Fruit fly (Drosophila melanogaster) whole organism, embryonic: ENCODE measurements around the gene deltaCOP.
A peak's percentile ranks its signal among the peaks of the same experiment; 100 is the strongest.

Experiments
- Atf3 ChIP-seq: fragments of 200-800 bp; sonication (Bioruptor generic); optimal IDR thresholded peaks from 3 replicates; lab custom pipeline; 2016; ENCODE audit warnings: missing biosample characterization, missing genetic modification characterization
- BtbVII ChIP-seq: fragments of 200-800 bp; sonication (Bioruptor generic); optimal IDR thresholded peaks from 3 replicates; lab custom pipeline; 2017; ENCODE audit warnings: missing biosample characterization, mild to moderate bottlenecking, missing genetic modification characterization
- CG10366 ChIP-seq: fragments of 200-800 bp; sonication (Bioruptor generic); IDR thresholded peaks from 2 replicates; pipeline ENCODE4 v1.3.6; 2022; ENCODE audit warnings: missing biosample characterization, missing genetic modification characterization
- CG11398 ChIP-seq: fragments of 200-800 bp; sonication (Bioruptor generic); optimal IDR thresholded peaks from 2 replicates; lab custom pipeline; 2016; ENCODE audit warnings: missing biosample characterization, missing genetic modification characterization
- CG12219 ChIP-seq: fragments of 200-800 bp; sonication (Bioruptor generic); optimal IDR thresholded peaks from 3 replicates; lab custom pipeline; 2018; ENCODE audit warnings: missing biosample characterization, mild to moderate bottlenecking, missing genetic modification characterization
- CG1233 ChIP-seq: fragments of 200-800 bp; sonication (Bioruptor generic); optimal IDR thresholded peaks from 4 replicates; lab custom pipeline; 2018; ENCODE audit warnings: missing biosample characterization, mild to moderate bottlenecking, missing genetic modification characterization
- CG14014 ChIP-seq: fragments of 200-800 bp; sonication (Bioruptor generic); IDR thresholded peaks from 2 replicates; pipeline ENCODE4 v1.3.6; 2022; ENCODE audit warnings: missing biosample characterization, missing genetic modification characterization
- CG14050 ChIP-seq: fragments of 200-800 bp; sonication (Bioruptor generic); IDR thresholded peaks from 3 replicates; pipeline ENCODE4 v1.3.6; 2022; ENCODE audit warnings: missing biosample characterization, missing genetic modification characterization
- CG14860 ChIP-seq: fragments of 200-800 bp; sonication (Bioruptor generic); IDR thresholded peaks from 3 replicates; pipeline ENCODE4 v1.3.6; 2022; ENCODE audit warnings: missing biosample characterization, missing genetic modification characterization; ENCODE audit not compliant: partially characterized antibody
- CG15011 ChIP-seq: fragments of 200-800 bp; sonication (Bioruptor generic); optimal IDR thresholded peaks from 3 replicates; lab custom pipeline; 2018; ENCODE audit warnings: missing biosample characterization, mild to moderate bottlenecking, missing genetic modification characterization
- CG1647 ChIP-seq: fragments of 200-800 bp; sonication (Bioruptor generic); optimal IDR thresholded peaks from 3 replicates; lab custom pipeline; 2016; ENCODE audit warnings: missing biosample characterization, missing genetic modification characterization
- CG17359 ChIP-seq: fragments of 200-800 bp; sonication (Bioruptor generic); optimal IDR thresholded peaks from 3 replicates; lab custom pipeline; 2018; ENCODE audit warnings: missing biosample characterization, mild to moderate bottlenecking, missing genetic modification characterization, moderate library complexity
- CG18262 ChIP-seq: fragments of 200-800 bp; optimal IDR thresholded peaks from 3 replicates; lab custom pipeline; 2019; ENCODE audit warnings: missing biosample characterization, mild to moderate bottlenecking, missing genetic modification characterization, moderate library complexity
- CG18476 ChIP-seq: fragments of 200-800 bp; sonication (Bioruptor generic); optimal IDR thresholded peaks from 2 replicates; lab custom pipeline; 2016; ENCODE audit warnings: missing biosample characterization, mild to moderate bottlenecking, missing genetic modification characterization
- CG2199 ChIP-seq: fragments of 200-800 bp; sonication (Bioruptor generic); IDR thresholded peaks from 3 replicates; pipeline ENCODE4 v1.3.6; 2022; ENCODE audit warnings: missing biosample characterization, missing genetic modification characterization
- CG31388 ChIP-seq: fragments of 200-800 bp; sonication (Bioruptor generic); optimal IDR thresholded peaks from 2 replicates; lab custom pipeline; 2016; ENCODE audit warnings: missing biosample characterization, missing genetic modification characterization
- CG34422 ChIP-seq: fragments of 200-800 bp; sonication (Bioruptor generic); IDR thresholded peaks from 3 replicates; pipeline ENCODE4 v1.3.6; 2022; ENCODE audit warnings: missing biosample characterization, missing genetic modification characterization
- CG4328 ChIP-seq: fragments of 200-800 bp; sonication (Bioruptor generic); optimal IDR thresholded peaks from 3 replicates; lab custom pipeline; 2017; ENCODE audit warnings: missing biosample characterization, missing genetic modification reagents, missing genetic modification characterization
- CG6683 ChIP-seq: fragments of 200-800 bp; sonication (Bioruptor generic); optimal IDR thresholded peaks from 2 replicates; lab custom pipeline; 2017; ENCODE audit warnings: missing biosample characterization, mild to moderate bottlenecking, missing genetic modification characterization, missing genetic modification reagents
- CG6765 ChIP-seq: fragments of 200-800 bp; sonication (Bioruptor generic); optimal IDR thresholded peaks from 3 replicates; lab custom pipeline; 2017; ENCODE audit warnings: missing biosample characterization, mild to moderate bottlenecking, missing genetic modification characterization
- CG6854 ChIP-seq: fragments of 200-800 bp; sonication (Bioruptor generic); optimal IDR thresholded peaks from 3 replicates; lab custom pipeline; 2017; ENCODE audit warnings: missing biosample characterization, mild to moderate bottlenecking, missing genetic modification characterization
- CG7928 ChIP-seq: fragments of 200-800 bp; sonication (Bioruptor generic); optimal IDR thresholded peaks from 2 replicates; lab custom pipeline; 2017; ENCODE audit warnings: missing biosample characterization, mild to moderate bottlenecking, missing genetic modification characterization
- CG7987 ChIP-seq: fragments of 200-800 bp; sonication (Bioruptor generic); optimal IDR thresholded peaks from 2 replicates; lab custom pipeline; 2018; ENCODE audit warnings: missing biosample characterization, mild to moderate bottlenecking, missing genetic modification characterization, moderate library complexity
- CG8388 ChIP-seq: fragments of 200-800 bp; sonication (Bioruptor generic); optimal IDR thresholded peaks from 2 replicates; lab custom pipeline; 2019; ENCODE audit warnings: missing biosample characterization, mild to moderate bottlenecking, missing genetic modification characterization, moderate library complexity
- Drgx ChIP-seq: fragments of 200-800 bp; sonication (Bioruptor generic); IDR thresholded peaks from 2 replicates; pipeline ENCODE4 v1.3.6; 2022; ENCODE audit warnings: missing biosample characterization, missing genetic modification characterization
- E2f2 ChIP-seq: fragments of 200-800 bp; sonication (Bioruptor generic); IDR thresholded peaks from 2 replicates; pipeline ENCODE4 v1.3.6; 2022; ENCODE audit warnings: missing biosample characterization, missing genetic modification characterization
- Fer2 ChIP-seq: fragments of 200-800 bp; sonication (Bioruptor generic); optimal IDR thresholded peaks from 2 replicates; lab custom pipeline; 2018; ENCODE audit warnings: missing biosample characterization, mild to moderate bottlenecking, missing genetic modification characterization, moderate library complexity
- GATAe ChIP-seq: fragments of 200-800 bp; sonication (Bioruptor generic); conservative IDR thresholded peaks from 2 replicates; pipeline ENCODE4 v1.3.6; 2022; ENCODE audit warnings: missing biosample characterization, missing genetic modification characterization
- Hr39 ChIP-seq: fragments of >200 bp; optimal IDR thresholded peaks from 2 replicates; lab custom pipeline; 2017
- Lim3 ChIP-seq: fragments of 200-800 bp; sonication (Bioruptor generic); IDR thresholded peaks from 2 replicates; pipeline ENCODE4 v1.3.6; 2022; ENCODE audit warnings: missing biosample characterization, missing genetic modification characterization
- Max ChIP-seq: fragments of 200-800 bp; sonication (Bioruptor generic); optimal IDR thresholded peaks from 2 replicates; lab custom pipeline; 2016; ENCODE audit warnings: missing biosample characterization, mild to moderate bottlenecking, missing genetic modification characterization
- NK7.1 ChIP-seq: fragments of 200-800 bp; sonication (Bioruptor generic); optimal IDR thresholded peaks from 3 replicates; lab custom pipeline; 2016; ENCODE audit warnings: missing biosample characterization, missing genetic modification characterization
- Oaz ChIP-seq: fragments of 200-800 bp; sonication (Bioruptor generic); IDR thresholded peaks from 2 replicates; pipeline ENCODE4 v1.3.6; 2022; ENCODE audit warnings: missing biosample characterization, missing genetic modification characterization
- PHDP ChIP-seq: fragments of 200-800 bp; sonication (Bioruptor generic); optimal IDR thresholded peaks from 3 replicates; lab custom pipeline; 2018; ENCODE audit warnings: missing biosample characterization, mild to moderate bottlenecking, missing genetic modification characterization, moderate library complexity
- Sox102F ChIP-seq: fragments of 200-800 bp; sonication (Bioruptor generic); optimal IDR thresholded peaks from 2 replicates; lab custom pipeline; 2018; ENCODE audit warnings: missing biosample characterization, mild to moderate bottlenecking, missing genetic modification characterization, moderate library complexity
- Xrp1 ChIP-seq: fragments of 200-800 bp; sonication (Bioruptor generic); IDR thresholded peaks from 2 replicates; pipeline ENCODE4 v1.3.6; 2022; ENCODE audit warnings: missing biosample characterization, missing genetic modification characterization
- bbx ChIP-seq: fragments of 200-800 bp; sonication (Bioruptor generic); IDR thresholded peaks from 2 replicates; pipeline ENCODE4 v1.3.6; 2022; ENCODE audit warnings: missing biosample characterization, missing genetic modification characterization; ENCODE audit not compliant: partially characterized antibody
- cas ChIP-seq: fragments of 200-800 bp; sonication (Bioruptor generic); IDR thresholded peaks from 2 replicates; pipeline ENCODE4 v1.3.6; 2022; ENCODE audit warnings: missing biosample characterization, missing genetic modification characterization
- caup ChIP-seq: fragments of 200-800 bp; sonication (Bioruptor generic); optimal IDR thresholded peaks from 3 replicates; lab custom pipeline; 2017; ENCODE audit warnings: missing biosample characterization, mild to moderate bottlenecking, missing genetic modification characterization, moderate library complexity; ENCODE audit not compliant: severe bottlenecking
- cg ChIP-seq: fragments of 200-800 bp; sonication (Bioruptor generic); optimal IDR thresholded peaks from 3 replicates; lab custom pipeline; 2019; ENCODE audit warnings: missing biosample characterization, mild to moderate bottlenecking, missing genetic modification characterization, moderate library complexity
- chm ChIP-seq: fragments of 200-800 bp; sonication (Bioruptor generic); IDR thresholded peaks from 2 replicates; pipeline ENCODE4 v1.3.6; 2022; ENCODE audit warnings: missing biosample characterization, missing genetic modification characterization
- dm ChIP-seq: fragments of 200-800 bp; sonication (Bioruptor generic); optimal IDR thresholded peaks from 3 replicates; lab custom pipeline; 2016; ENCODE audit warnings: missing biosample characterization, missing genetic modification characterization
- fru ChIP-seq: fragments of >200 bp; optimal IDR thresholded peaks from 2 replicates; lab custom pipeline; 2017
- lbe ChIP-seq: fragments of 200-800 bp; sonication (Bioruptor generic); optimal IDR thresholded peaks from 2 replicates; lab custom pipeline; 2016; ENCODE audit warnings: missing biosample characterization, mild to moderate bottlenecking, missing genetic modification characterization
- pan ChIP-seq, 4 experiments: fragments of >200 bp in 3 of 4; fragments of 200-800 bp in 1 of 4; sonication (Bioruptor generic) in 1 of 4; optimal IDR thresholded peaks in 3 of 4; IDR thresholded peaks in 1 of 4; 2 replicates each; pipeline versions ENCODE4 v1.3.6 to Lab custom; 2017 to 2022; ENCODE audit warnings: missing biosample characterization in 2 of 4, missing genetic modification characterization in 2 of 4, mixed read lengths in 1 of 4
- prd ChIP-seq, 3 experiments: fragments of >200 bp in 2 of 3; fragments of 200-800 bp in 1 of 3; sonication (Bioruptor generic) in 1 of 3; optimal IDR thresholded peaks in 2 of 3; IDR thresholded peaks in 1 of 3; 2 replicates in 2 of 3; 3 replicates in 1 of 3; pipeline versions ENCODE4 v1.3.6 to Lab custom; 2017 to 2022; ENCODE audit warnings: missing biosample characterization in 1 of 3, missing genetic modification characterization in 1 of 3
- pum ChIP-seq: fragments of 200-800 bp; sonication (Bioruptor generic); optimal IDR thresholded peaks from 2 replicates; lab custom pipeline; 2016; ENCODE audit warnings: missing biosample characterization, missing genetic modification characterization
- ranshi ChIP-seq: fragments of 200-800 bp; sonication (Bioruptor generic); IDR thresholded peaks from 2 replicates; pipeline ENCODE4 v1.3.6; 2022; ENCODE audit warnings: missing biosample characterization, missing genetic modification characterization
- tna ChIP-seq: fragments of 200-800 bp; sonication (Bioruptor generic); IDR thresholded peaks from 2 replicates; pipeline ENCODE4 v1.3.6; 2022; ENCODE audit warnings: missing biosample characterization, missing genetic modification characterization; ENCODE audit not compliant: partially characterized antibody

The deltaCOP gene

DNA sequence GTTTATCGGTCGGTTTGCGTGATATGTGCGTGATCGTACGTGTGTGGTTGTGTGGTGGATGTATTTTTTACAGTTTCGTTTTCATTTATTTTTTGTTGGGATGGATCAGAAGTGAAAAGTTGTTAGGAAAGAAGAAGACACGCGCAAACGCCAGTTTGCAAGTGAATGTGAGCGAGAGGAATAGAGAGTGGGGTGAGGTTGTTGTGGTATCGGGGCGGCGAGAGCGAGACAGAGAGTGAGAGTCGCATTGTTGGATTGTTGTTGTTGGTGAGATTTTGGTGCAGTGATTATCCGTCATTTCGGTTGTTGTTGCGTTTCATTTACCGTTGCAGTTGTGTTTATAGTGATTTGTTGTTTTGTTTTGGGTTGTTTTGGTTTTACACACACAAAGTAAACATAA, 31.9 kb upstream of the deltaCOP start (continued):
- no peak for TF ChIP-seq dm (GFP tag; lab: Kevin White, UChicago)
- TF ChIP-seq Lim3 (GFP tag; lab: Robert Waterston, UW) = no peak
- TF ChIP-seq CG6683 = no peak
- TF ChIP-seq NK7.1 (GFP tag; lab: Kevin White, UChicago) = no peak
- TF ChIP-seq CG14050 (GFP tag; lab: Robert Waterston, UW) = no peak
- no peak for TF ChIP-seq PHDP
- TF ChIP-seq CG17359 (tag; lab: Kevin White, UChicago) = no peak
- TF ChIP-seq CG2199 = no peak
- no peak for TF ChIP-seq BtbVII
- no peak for TF ChIP-seq CG34422
- TF ChIP-seq CG18476 (GFP tag; lab: Kevin White, UChicago) = no peak
- TF ChIP-seq Atf3 (GFP tag; lab: Kevin White, UChicago) = no peak
- TF ChIP-seq ranshi (GFP tag; lab: Robert Waterston, UW) = no peak
- TF ChIP-seq cg (GFP tag; lab: Kevin White, UChicago) = no peak

dm6 chrX:1889926-1890325, 28.3 kb upstream of the deltaCOP start, which contains the start of the genes trr and mRpL16:
TSS of gene trr (minus strand) at chrX:1889950.
TSS of gene mRpL16 (plus strand) at chrX:1890256.
- no peak for TF ChIP-seq Max (GFP tag; lab: Kevin White, UChicago)
- TF ChIP-seq CG8388 (GFP tag; lab: Kevin White, UChicago) = peak; percentile 26
- no peak for TF ChIP-seq CG1647 (GFP tag; lab: Kevin White, UChicago)
- TF ChIP-seq CG6765 = no peak
- TF ChIP-seq ranshi (GFP tag; lab: Robert Waterston, UW) = 0 out of 2 replicates have a peak, but pooled peaks have one; percentile 11
- TF ChIP-seq PHDP = no peak
- TF ChIP-seq CG14014 (GFP tag; lab: Robert Waterston, UW) = no peak
- no peak for TF ChIP-seq Hr39 (lab: Kevin White, UChicago)
- peak; percentile 33 for TF ChIP-seq pum
- no peak; the same call in 1 of the 2 replicates for TF ChIP-seq bbx (GFP tag; lab: Robert Waterston, UW)
- peak; percentile 28; the same call in 1 of the 3 replicates for TF ChIP-seq CG14860 (GFP tag; lab: Robert Waterston, UW)
- TF ChIP-seq CG7928 (GFP tag; lab: Kevin White, UChicago) = peak; percentile 92
- peak; percentile 27 for TF ChIP-seq CG11398 (GFP tag; lab: Kevin White, UChicago)
- TF ChIP-seq CG1233 = no peak
- no peak for TF ChIP-seq CG6854 (GFP tag; lab: Kevin White, UChicago)
- TF ChIP-seq caup (GFP tag; lab: Kevin White, UChicago) = peak; percentile 36
- no peak for TF ChIP-seq fru (lab: Kevin White, UChicago)
- TF ChIP-seq chm (GFP tag; lab: Robert Waterston, UW) = no peak
- no peak for TF ChIP-seq CG12219 (GFP tag; lab: Kevin White, UChicago)
- no peak for TF ChIP-seq prd (optimal IDR thresholded peaks at IDR 0.05; lab: Kevin White, UChicago)
- peak; percentile 58; the same call in 2 of the 3 replicates for TF ChIP-seq prd (GFP tag; IDR thresholded peaks at IDR 0.05; lab: Robert Waterston, UW)
- no peak for TF ChIP-seq pan (optimal IDR thresholded peaks at IDR 0.05; lab: Kevin White, UChicago)
- TF ChIP-seq pan (GFP tag; optimal IDR thresholded peaks at IDR 0.05 in 1 of 2, IDR thresholded peaks at IDR 0.05 in 1 of 2) = no peak
- no peak for TF ChIP-seq CG4328
- peak; percentile 9; the same call in 1 of the 2 replicates for TF ChIP-seq CG10366 (GFP tag; lab: Robert Waterston, UW)
- TF ChIP-seq Sox102F (GFP tag; lab: Kevin White, UChicago) = no peak
- no peak for TF ChIP-seq Oaz (GFP tag; lab: Robert Waterston, UW)
- peak; percentile 40; the same call in 1 of the 2 replicates for TF ChIP-seq E2f2 (GFP tag; lab: Robert Waterston, UW)
- no peak for TF ChIP-seq CG31388 (GFP tag; lab: Kevin White, UChicago)
- TF ChIP-seq Drgx = no peak
- no peak for TF ChIP-seq Fer2 (tag; lab: Kevin White, UChicago)
- TF ChIP-seq cas (GFP tag; lab: Robert Waterston, UW) = no peak
- TF ChIP-seq CG18262 (tag; lab: Kevin White, UChicago) = peak; percentile 43
- no peak for TF ChIP-seq GATAe (GFP tag; lab: Robert Waterston, UW)
- TF ChIP-seq tna (GFP tag; lab: Robert Waterston, UW) = no peak
- TF ChIP-seq CG15011 (GFP tag; lab: Kevin White, UChicago) = no peak
- no peak for TF ChIP-seq CG7987 (GFP tag; lab: Kevin White, UChicago)
- TF ChIP-seq Xrp1 (GFP tag; lab: Robert Waterston, UW) = 0 out of 2 replicates have a peak, but pooled peaks have one; percentile 7
- TF ChIP-seq lbe (GFP tag; lab: Kevin White, UChicago) = no peak
